Worm (Caenorhabditis elegans) whole organism, early embryonic: ENCODE measurements around the gene hacd-1.

Source experiments
- B0310.2 ChIP-seq: sonication (generic microtip); optimal IDR thresholded peaks from 2 replicates; lab custom pipeline; 2016; ENCODE audit warnings: mild to moderate bottlenecking, missing genetic modification characterization, missing compliant biosample characterization
- F13C5.2 ChIP-seq: sonication (generic microtip); optimal IDR thresholded peaks from 2 replicates; lab custom pipeline; 2017; ENCODE audit warnings: mild to moderate bottlenecking, missing genetic modification characterization, inconsistent platforms, missing compliant biosample characterization
- aly-1 ChIP-seq: sonication (generic microtip); optimal IDR thresholded peaks from 2 replicates; lab custom pipeline; 2016; ENCODE audit warnings: missing genetic modification characterization, missing compliant biosample characterization
- ama-1 ChIP-seq: fragments of 150-350 bp; optimal IDR thresholded peaks from 2 replicates; lab custom pipeline; 2014
- ceh-13 ChIP-seq: fragments of 200-800 bp; sonication (Bioruptor generic); optimal IDR thresholded peaks from 2 replicates; lab custom pipeline; 2018; ENCODE audit warnings: mild to moderate bottlenecking, missing genetic modification characterization, missing compliant biosample characterization
- ceh-36 ChIP-seq: sonication (generic microtip); optimal IDR thresholded peaks from 2 replicates; lab custom pipeline; 2016; ENCODE audit warnings: missing genetic modification characterization, inconsistent platforms, missing compliant biosample characterization
- ets-7 ChIP-seq: sonication (generic microtip); optimal IDR thresholded peaks from 2 replicates; lab custom pipeline; 2016; ENCODE audit warnings: missing genotype, missing genetic modification characterization, missing compliant biosample characterization
- flt-1 ChIP-seq: fragments of 200-800 bp; sonication (Bioruptor generic); IDR thresholded peaks from 2 replicates; pipeline ENCODE4 v1.3.6; 2022; ENCODE audit warnings: missing genetic modification characterization, missing compliant biosample characterization
- hmbx-1 ChIP-seq: sonication (generic microtip); optimal IDR thresholded peaks from 2 replicates; lab custom pipeline; 2016; ENCODE audit warnings: mild to moderate bottlenecking, missing genetic modification characterization, missing compliant biosample characterization
- hmg-4 ChIP-seq: fragments of 200-800 bp; sonication (Bioruptor generic); optimal IDR thresholded peaks from 2 replicates; lab custom pipeline; 2018; ENCODE audit warnings: mild to moderate bottlenecking, missing genetic modification characterization, missing compliant biosample characterization
- hnd-1 ChIP-seq: sonication (generic microtip); optimal IDR thresholded peaks from 2 replicates; lab custom pipeline; 2016; ENCODE audit warnings: missing genetic modification characterization, missing compliant biosample characterization
- pes-1 ChIP-seq: fragments of 200-800 bp; sonication (Bioruptor generic); IDR thresholded peaks from 2 replicates; pipeline ENCODE4 v1.3.6; 2022; ENCODE audit warnings: missing genetic modification reagents, missing genetic modification characterization, missing compliant biosample characterization
- scrt-1 ChIP-seq: fragments of 200-800 bp; sonication (Bioruptor generic); IDR thresholded peaks from 2 replicates; pipeline ENCODE4 v1.3.6; 2022; ENCODE audit warnings: missing genetic modification characterization, missing compliant biosample characterization
- sea-1 ChIP-seq: fragments of 200-800 bp; sonication (Bioruptor generic); conservative IDR thresholded peaks from 2 replicates; pipeline ENCODE4 v1.3.6; 2022; ENCODE audit warnings: missing genetic modification characterization, missing compliant biosample characterization
- tbx-11 ChIP-seq: fragments of 200-800 bp; sonication (Bioruptor generic); IDR thresholded peaks from 2 replicates; pipeline ENCODE4 v1.3.6; 2022; ENCODE audit warnings: missing genetic modification characterization, missing compliant biosample characterization
- tbx-37 ChIP-seq: fragments of 200-800 bp; sonication (Bioruptor generic); conservative IDR thresholded peaks from 2 replicates; pipeline ENCODE4 v1.3.6; 2022; ENCODE audit warnings: missing genetic modification reagents, missing genetic modification characterization, missing compliant biosample characterization
- tra-4 ChIP-seq: sonication (generic microtip); optimal IDR thresholded peaks from 2 replicates; lab custom pipeline; 2017; ENCODE audit warnings: missing genetic modification characterization, missing compliant biosample characterization

Gene hacd-1

DNA sequence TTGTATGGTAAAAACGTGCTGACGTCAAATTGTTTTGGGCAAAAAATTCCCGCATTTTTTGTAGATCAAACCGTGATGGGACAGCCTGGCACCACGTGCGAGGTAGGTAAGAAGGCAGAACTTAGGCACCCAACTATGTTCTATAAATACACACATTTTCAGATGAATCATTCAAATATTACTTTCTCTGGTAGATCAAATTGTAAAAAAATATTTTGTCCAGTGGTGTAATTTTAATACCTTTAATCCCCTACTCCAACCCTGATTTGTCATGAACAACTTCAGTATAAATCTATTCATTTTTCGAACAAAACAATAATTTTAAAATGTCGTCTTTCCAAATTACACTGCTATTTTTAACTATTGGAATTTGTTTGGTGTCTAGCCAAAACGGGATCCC is 34.3 kb downstream of the hacd-1 start, which contains the start of gene spig-7:
Gene spig-7, plus strand, starts transcription at position 301 of the 400 bp plus-strand sequence.
- TF ChIP-seq tbx-11, result no peak
- no peak for TF ChIP-seq ceh-36 (tag; lab: Kevin White, UChicago)
- no peak for TF ChIP-seq hmg-4 (GFP tag; lab: Kevin White, UChicago)
- no peak for TF ChIP-seq flt-1 (GFP tag; lab: Robert Waterston, UW)
- no peak for TF ChIP-seq scrt-1

DNA sequence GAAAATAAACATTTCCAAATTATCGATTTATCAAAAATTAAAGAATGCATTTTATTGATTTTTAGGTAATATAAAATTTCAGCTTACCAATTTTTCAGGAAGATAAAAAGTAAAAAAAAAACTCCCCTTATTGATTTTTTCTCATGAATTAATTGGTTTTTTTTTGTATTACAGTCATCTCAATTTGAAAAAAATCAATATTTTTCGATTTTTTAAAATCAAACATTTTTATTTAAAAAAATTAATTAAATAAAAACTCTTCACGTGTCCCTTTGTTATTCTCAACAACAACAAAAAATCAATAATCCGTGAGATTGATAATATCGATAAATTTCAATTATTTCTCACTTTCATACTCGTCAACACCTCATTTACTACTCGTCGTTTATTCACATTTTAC is 35.2 kb downstream of the hacd-1 start, which contains the start of gene C38C3.3:
Gene C38C3.3, plus strand, starts transcription at position 301 of the 400 bp plus-strand sequence.
- TF ChIP-seq tbx-37, result no peak
- TF ChIP-seq scrt-1, result no peak
- no peak for TF ChIP-seq sea-1 (GFP tag; lab: Robert Waterston, UW)
- TF ChIP-seq tra-4 (tag; lab: Kevin White, UChicago), result no peak
- no peak for TF ChIP-seq flt-1 (GFP tag; lab: Robert Waterston, UW)
- no peak for TF ChIP-seq pes-1 (GFP tag; lab: Robert Waterston, UW)
- TF ChIP-seq hmbx-1, result no peak
- TF ChIP-seq aly-1, result no peak
- TF ChIP-seq ama-1, result no peak
- no peak for TF ChIP-seq F13C5.2 (tag; lab: Kevin White, UChicago)
- TF ChIP-seq hnd-1 (tag; lab: Kevin White, UChicago), result no peak
- no peak for TF ChIP-seq ets-7 (tag; lab: Kevin White, UChicago)
- TF ChIP-seq hmg-4 (GFP tag; lab: Kevin White, UChicago), result no peak
- no peak for TF ChIP-seq ceh-13 (GFP tag; lab: Kevin White, UChicago)
- no peak for TF ChIP-seq tbx-11
- TF ChIP-seq ceh-36 (tag; lab: Kevin White, UChicago), result no peak

DNA sequence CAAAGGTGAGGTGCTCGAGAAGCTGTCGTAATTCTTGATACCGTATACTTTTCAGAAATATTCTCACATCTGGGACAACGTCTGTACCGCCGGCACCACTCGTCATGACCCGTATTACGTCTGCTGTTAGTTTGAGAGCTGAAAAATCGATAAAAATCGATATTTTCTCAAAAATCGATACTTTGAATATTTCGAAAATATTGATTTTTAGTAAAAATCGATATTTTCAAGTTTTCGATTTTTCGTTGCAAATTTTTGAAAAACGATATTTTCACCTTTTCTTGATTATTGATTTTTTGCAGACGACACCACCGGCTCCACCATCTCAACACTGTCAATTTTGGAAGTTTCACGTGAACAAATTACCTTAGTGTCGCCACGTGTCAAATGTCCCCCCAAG is 35.6 kb downstream of the hacd-1 start:
- TF ChIP-seq tbx-37, result no peak
- no peak for TF ChIP-seq aly-1
- no peak for TF ChIP-seq tra-4 (tag; lab: Kevin White, UChicago)
- TF ChIP-seq flt-1 (GFP tag; lab: Robert Waterston, UW), result no peak
- TF ChIP-seq ets-7 (tag; lab: Kevin White, UChicago), result no peak
- no peak for TF ChIP-seq ceh-13 (GFP tag; lab: Kevin White, UChicago)
- no peak for TF ChIP-seq tbx-11
- no peak for TF ChIP-seq hmbx-1
- no peak for TF ChIP-seq sea-1 (GFP tag; lab: Robert Waterston, UW)
- TF ChIP-seq B0310.2, result no peak
- TF ChIP-seq scrt-1, result no peak
- no peak for TF ChIP-seq ama-1
- no peak for TF ChIP-seq hnd-1 (tag; lab: Kevin White, UChicago)

DNA sequence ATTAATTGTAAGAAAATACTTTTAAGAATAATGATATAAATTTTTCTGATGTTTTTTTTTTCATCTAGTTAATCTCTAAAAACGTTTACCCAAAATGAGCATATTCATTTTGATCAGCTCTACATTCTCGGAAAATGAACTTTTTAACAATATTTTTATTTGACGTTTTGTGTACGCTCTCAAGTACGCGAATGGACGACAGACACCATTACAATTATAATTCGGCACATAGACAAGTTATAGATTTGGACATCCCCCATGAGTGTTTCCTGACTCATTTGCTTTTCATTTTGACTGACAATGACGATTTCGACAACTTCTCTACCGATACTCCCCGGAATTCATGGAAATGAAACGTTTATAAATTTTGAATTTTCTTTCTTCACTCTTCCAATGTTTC is 39.0 kb downstream of the hacd-1 start, which contains the start of gene sru-27:
Gene sru-27, plus strand, starts transcription at position 301 of the 400 bp plus-strand sequence.
- TF ChIP-seq ama-1 (no peak), ceh-36 (tag; lab: Kevin White, UChicago) (no peak)

DNA sequence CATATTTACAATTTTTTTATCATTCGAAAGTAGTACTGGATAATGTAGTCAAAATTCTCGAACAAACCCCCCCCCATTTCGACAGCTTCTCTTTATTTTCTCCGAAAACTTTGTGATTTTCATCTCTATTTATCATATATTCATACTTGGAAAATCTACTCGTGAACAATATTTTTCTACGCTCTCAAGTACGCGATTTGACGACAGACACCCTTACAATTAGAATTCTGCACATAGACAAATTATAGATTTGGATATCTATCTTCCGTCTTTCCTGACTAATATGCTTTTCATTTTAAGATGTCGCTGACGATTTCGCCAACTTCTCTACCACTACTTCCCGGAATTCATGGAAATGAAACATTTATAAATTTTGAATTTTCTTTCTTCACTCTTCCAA is 45.8 kb downstream of the hacd-1 start, which contains the start of gene sru-28:
Gene sru-28, plus strand, starts transcription at position 301 of the 400 bp plus-strand sequence.
- TF ChIP-seq aly-1, result no peak
- no peak for TF ChIP-seq tra-4 (tag; lab: Kevin White, UChicago)
- no peak for TF ChIP-seq ceh-36 (tag; lab: Kevin White, UChicago)
- no peak for TF ChIP-seq B0310.2
- no peak for TF ChIP-seq ama-1
- no peak for TF ChIP-seq F13C5.2 (tag; lab: Kevin White, UChicago)
- no peak for TF ChIP-seq hmg-4 (GFP tag; lab: Kevin White, UChicago)
- TF ChIP-seq sea-1 (GFP tag; lab: Robert Waterston, UW), result no peak
- no peak for TF ChIP-seq tbx-37
